Worm (Caenorhabditis elegans) whole organism, late embryonic: Measurements from ENCODE around the gene peli-1.

Experiments
- C38D4.7 ChIP-seq: fragments of 200-800 bp; sonication (Bioruptor generic); optimal IDR thresholded peaks from 2 replicates; lab custom pipeline; 2018; ENCODE audit warnings: mild to moderate bottlenecking, missing genetic modification characterization, moderate library complexity, missing compliant biosample characterization
- Y22D7AL.16 ChIP-seq: sonication (generic microtip); optimal IDR thresholded peaks from 2 replicates; lab custom pipeline; 2016; ENCODE audit warnings: missing genetic modification characterization, missing compliant biosample characterization
- ahr-1 ChIP-seq: sonication (generic microtip); optimal IDR thresholded peaks from 2 replicates; lab custom pipeline; 2016; ENCODE audit warnings: missing genetic modification characterization, missing compliant biosample characterization
- ama-1 ChIP-seq: fragments of 150-350 bp; optimal IDR thresholded peaks from 2 replicates; lab custom pipeline; 2014
- dmd-4 ChIP-seq: sonication (generic microtip); optimal IDR thresholded peaks from 2 replicates; lab custom pipeline; 2016; ENCODE audit warnings: borderline replicate concordance, missing genetic modification characterization, missing compliant biosample characterization
- fkh-10 ChIP-seq: fragments of 150-350 bp; optimal IDR thresholded peaks from 2 replicates; lab custom pipeline; 2014; ENCODE audit warnings: missing biosample characterization, missing genetic modification reagents, missing genetic modification characterization
- hlh-30 ChIP-seq: sonication (generic microtip); optimal IDR thresholded peaks from 2 replicates; lab custom pipeline; 2017; ENCODE audit warnings: antibody characterized with exemption, missing genetic modification characterization, missing compliant biosample characterization; ENCODE audit not compliant: insufficient read depth
- hlh-6 ChIP-seq: sonication (generic microtip); optimal IDR thresholded peaks from 2 replicates; lab custom pipeline; 2016; ENCODE audit warnings: missing genotype, missing genetic modification characterization, missing compliant biosample characterization
- lin-11 ChIP-seq: fragments of 200-800 bp; sonication (Bioruptor generic); optimal IDR thresholded peaks from 2 replicates; lab custom pipeline; 2018; ENCODE audit warnings: mild to moderate bottlenecking, missing genetic modification characterization, missing compliant biosample characterization

- TF ChIP-seq hlh-30 (tag; lab: Kevin White, UChicago) (no peak), hlh-6 (tag; lab: Kevin White, UChicago) (no peak), dmd-4 (no peak), ahr-1 (tag; lab: Kevin White, UChicago) (no peak), C38D4.7 (GFP tag; lab: Kevin White, UChicago) (no peak), fkh-10 (no peak), ama-1 (lab: Kevin White, UChicago) (no peak), lin-11 (tag; lab: Kevin White, UChicago) (no peak), Y22D7AL.16 (tag; lab: Kevin White, UChicago) (no peak)
Observed at ce11 chrV:5666036-5666729, 39.4 kb upstream of the peli-1 start, which contains the start of gene C14C11.7.
